Fruit fly (Drosophila melanogaster): ENCODE results near the gene CG34428.

Gene CG34428

dm6 chr3L:13019249-13019956 is 42.2 kb upstream of the CG34428 start:
- TF ChIP-seq Pif1B (GFP tag; optimal IDR thresholded peaks at IDR 0.05) (no peak), CG12605 (GFP tag; IDR thresholded peaks at IDR 0.05) (no peak), D1 (tag; optimal IDR thresholded peaks at IDR 0.05) (no peak), Pif1A (GFP tag; optimal IDR thresholded peaks at IDR 0.05) (no peak), CG17806 (tag; optimal IDR thresholded peaks at IDR 0.05) (no peak), CG8301 (tag; optimal IDR thresholded peaks at IDR 0.05) (no peak), fd96Ca (GFP tag; IDR thresholded peaks at IDR 0.05) (no peak), rn (GFP tag; IDR thresholded peaks at IDR 0.05) (no peak), CG9948 (tag; optimal IDR thresholded peaks at IDR 0.05) (no peak), Snoo (tag; optimal IDR thresholded peaks at IDR 0.05) (no peak), CG4496 (GFP tag; IDR thresholded peaks at IDR 0.05) (no peak), CG10348 (GFP tag; IDR thresholded peaks at IDR 0.05) (no peak)

dm6 chr3L:13021727-13022126 is 39.8 kb upstream of the CG34428 start:
- TF ChIP-seq fd96Ca (GFP tag; IDR thresholded peaks at IDR 0.05): no peak
- peak; percentile 11 for TF ChIP-seq CG17806 (tag; optimal IDR thresholded peaks at IDR 0.05)
- peak; percentile 56; the same call in 1 of the 3 replicates for TF ChIP-seq CG4496 (GFP tag; IDR thresholded peaks at IDR 0.05)
- no peak for TF ChIP-seq gl (tag; optimal IDR thresholded peaks at IDR 0.05)
- TF ChIP-seq CG13204 (GFP tag; optimal IDR thresholded peaks at IDR 0.05): no peak
- TF ChIP-seq CG34367 (tag; optimal IDR thresholded peaks at IDR 0.05): no peak
- no peak for TF ChIP-seq CG8301 (tag; optimal IDR thresholded peaks at IDR 0.05)
- no peak for TF ChIP-seq Ets98B (GFP tag; IDR thresholded peaks at IDR 0.05)
- TF ChIP-seq Snoo (tag; optimal IDR thresholded peaks at IDR 0.05): peak; percentile 58
- TF ChIP-seq CG8159 (tag; optimal IDR thresholded peaks at IDR 0.05): no peak
- no peak for TF ChIP-seq CG9948 (tag; optimal IDR thresholded peaks at IDR 0.05)
- TF ChIP-seq Pif1A (GFP tag; optimal IDR thresholded peaks at IDR 0.05): peak; percentile 7
- no peak for TF ChIP-seq CG15710 (tag; optimal IDR thresholded peaks at IDR 0.05)
- TF ChIP-seq Pif1B (GFP tag; optimal IDR thresholded peaks at IDR 0.05): no peak
- TF ChIP-seq CG12605 (GFP tag; IDR thresholded peaks at IDR 0.05): no peak
- TF ChIP-seq D1 (tag; optimal IDR thresholded peaks at IDR 0.05): no peak
- no peak for TF ChIP-seq rn (GFP tag; IDR thresholded peaks at IDR 0.05)
- TF ChIP-seq EcR (GFP tag; optimal IDR thresholded peaks at IDR 0.05): peak; percentile 13
- no peak for TF ChIP-seq CG14655 (GFP tag; optimal IDR thresholded peaks at IDR 0.05)
- no peak for TF ChIP-seq CG32121 (GFP tag; IDR thresholded peaks at IDR 0.05)
- TF ChIP-seq CG10348 (GFP tag; IDR thresholded peaks at IDR 0.05): no peak

DNA sequence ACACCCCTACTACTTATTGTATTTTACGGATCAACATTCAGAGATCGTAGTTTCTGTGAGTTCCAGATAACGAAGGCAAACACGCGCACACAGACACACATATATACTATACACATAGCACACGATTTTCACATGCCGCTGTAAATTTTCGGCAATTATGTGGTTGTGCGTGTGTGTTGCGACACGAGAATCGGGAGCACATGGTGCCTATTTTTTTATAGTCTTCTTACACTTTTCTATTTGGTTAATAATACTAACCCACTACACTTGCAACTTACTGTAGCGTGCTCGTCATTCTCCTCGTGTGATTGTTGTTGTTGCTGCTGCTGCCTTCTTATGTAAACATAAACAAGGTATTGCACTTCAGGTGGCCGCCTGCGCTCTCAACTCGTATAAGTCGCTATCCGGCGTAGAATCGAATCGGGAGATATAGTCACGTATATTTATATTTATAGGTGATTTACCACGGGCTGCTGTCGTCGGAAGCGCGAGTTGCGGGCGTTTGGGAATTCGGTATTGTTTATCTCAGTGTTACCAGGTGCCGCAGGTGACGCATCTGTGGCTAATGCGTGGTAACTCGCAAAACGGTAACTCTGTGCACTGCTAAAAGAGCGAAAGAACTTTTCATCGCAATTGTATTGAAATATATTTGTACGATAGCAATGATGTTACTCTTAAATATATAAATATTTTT is 39.3 kb upstream of the CG34428 start, which contains the start of gene Adk2:
Gene Adk2, minus strand, starts transcription at position 529 of the 694 bp plus-strand sequence.
- TF ChIP-seq Snoo (tag; optimal IDR thresholded peaks at IDR 0.05): peak; percentile 1
- no peak for TF ChIP-seq EcR (GFP tag; optimal IDR thresholded peaks at IDR 0.05)
- 0 out of 3 replicates have a peak, but pooled peaks have one; percentile 43 for TF ChIP-seq CG4496 (GFP tag; IDR thresholded peaks at IDR 0.05)
- no peak for TF ChIP-seq CG13204 (GFP tag; optimal IDR thresholded peaks at IDR 0.05)
- TF ChIP-seq fd96Ca (GFP tag; IDR thresholded peaks at IDR 0.05): peak; percentile 55; the same call in 2 of the 3 replicates
- peak; percentile 37; the same call in 1 of the 2 replicates for TF ChIP-seq CG12605 (GFP tag; IDR thresholded peaks at IDR 0.05)
- peak; percentile 65; the same call in 1 of the 2 replicates for TF ChIP-seq CG32121 (GFP tag; IDR thresholded peaks at IDR 0.05)
- TF ChIP-seq CG10348 (GFP tag; IDR thresholded peaks at IDR 0.05): no peak
- TF ChIP-seq gl (tag; optimal IDR thresholded peaks at IDR 0.05): no peak
- peak; percentile 43 for TF ChIP-seq Ets98B (GFP tag; IDR thresholded peaks at IDR 0.05)
- TF ChIP-seq Pif1B (GFP tag; optimal IDR thresholded peaks at IDR 0.05): no peak
- TF ChIP-seq CG34367 (tag; optimal IDR thresholded peaks at IDR 0.05): no peak

- TF ChIP-seq Ets98B (GFP tag; IDR thresholded peaks at IDR 0.05) (peak; percentile 16; the same call in 1 of the 2 replicates), CG4496 (GFP tag; IDR thresholded peaks at IDR 0.05) (peak; percentile 82), rn (GFP tag; IDR thresholded peaks at IDR 0.05) (peak; percentile 25; the same call in 1 of the 2 replicates), CG15710 (tag; optimal IDR thresholded peaks at IDR 0.05) (peak; percentile 37), D1 (tag; optimal IDR thresholded peaks at IDR 0.05) (no peak), CG9948 (tag; optimal IDR thresholded peaks at IDR 0.05) (peak; percentile 27), Pif1B (GFP tag; optimal IDR thresholded peaks at IDR 0.05) (peak; percentile 27), gl (tag; optimal IDR thresholded peaks at IDR 0.05) (peak; percentile 41), fd96Ca (GFP tag; IDR thresholded peaks at IDR 0.05) (no peak; the same call in 2 of the 3 replicates), CG32121 (GFP tag; IDR thresholded peaks at IDR 0.05) (peak; percentile 15), Snoo (tag; optimal IDR thresholded peaks at IDR 0.05) (peak; percentile 79), CG13204 (GFP tag; optimal IDR thresholded peaks at IDR 0.05) (peak; percentile 18), CG8301 (tag; optimal IDR thresholded peaks at IDR 0.05) (no peak), CG34367 (tag; optimal IDR thresholded peaks at IDR 0.05) (peak; percentile 60), CG14655 (GFP tag; optimal IDR thresholded peaks at IDR 0.05) (peak; percentile 45), EcR (GFP tag; optimal IDR thresholded peaks at IDR 0.05) (no peak), CG10348 (GFP tag; IDR thresholded peaks at IDR 0.05) (no peak), CG8159 (tag; optimal IDR thresholded peaks at IDR 0.05) (peak; percentile 22), CG12605 (GFP tag; IDR thresholded peaks at IDR 0.05) (peak; percentile 73), Pif1A (GFP tag; optimal IDR thresholded peaks at IDR 0.05) (peak; percentile 41), CG17806 (tag; optimal IDR thresholded peaks at IDR 0.05) (peak; percentile 35)
These were observed 38.6 kb upstream of the CG34428 start, which contains the start of gene RpS12 for dm6 chr3L:13022854-13023560. Gene RpS12, plus strand, starts transcription at chr3L:13023352.

Measured in whole organism, pupa.